Fruit fly (Drosophila melanogaster): Measurements from ENCODE around the gene CG3528.

The CG3528 gene

DNA sequence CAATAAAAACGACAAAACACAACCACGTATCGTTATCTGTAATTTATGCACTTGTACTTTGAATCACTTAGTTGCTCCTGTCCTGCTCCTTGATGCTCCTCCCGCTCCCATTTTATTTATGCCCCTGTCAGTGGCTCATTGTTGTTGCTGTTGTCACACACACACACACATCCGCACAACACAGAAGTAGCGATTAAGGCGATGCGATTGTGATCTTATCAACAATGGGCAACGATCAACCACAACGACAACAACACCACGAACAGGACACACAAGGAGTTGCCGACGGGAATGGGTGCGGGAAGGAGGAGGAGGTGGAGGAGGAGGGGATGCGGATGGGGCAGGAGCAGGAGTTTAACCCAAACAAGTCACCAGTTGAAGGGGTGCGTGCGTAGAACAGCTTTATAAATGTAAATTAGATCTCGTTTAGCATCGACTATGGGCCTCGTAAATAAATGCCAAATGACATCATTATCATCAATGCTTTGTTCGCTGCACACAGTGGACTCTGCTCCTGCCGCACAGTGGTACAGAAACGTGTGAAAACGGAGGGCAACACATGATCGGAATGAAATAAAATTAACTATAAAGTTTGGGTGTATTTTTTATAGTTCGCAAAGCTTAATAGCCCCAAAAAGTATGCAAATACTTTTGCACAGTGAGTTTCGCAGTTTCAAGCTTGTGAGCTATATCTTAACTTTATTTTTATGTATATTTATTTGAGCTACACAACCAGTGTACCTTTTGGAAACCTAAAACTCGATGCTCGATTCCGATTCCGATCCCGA, 33.9 kb downstream of the CG3528 start:
- TF ChIP-seq Ets98B (GFP tag; IDR thresholded peaks at IDR 0.05) (no peak), CG32121 (GFP tag; IDR thresholded peaks at IDR 0.05) (no peak), CG8159 (tag; optimal IDR thresholded peaks at IDR 0.05) (peak; percentile 68), CG34367 (tag; optimal IDR thresholded peaks at IDR 0.05) (peak; percentile 34), Pif1A (GFP tag; optimal IDR thresholded peaks at IDR 0.05) (peak; percentile 3), CG17806 (tag; optimal IDR thresholded peaks at IDR 0.05) (peak; percentile 56), CG9948 (tag; optimal IDR thresholded peaks at IDR 0.05) (peak; percentile 55), CG15710 (tag; optimal IDR thresholded peaks at IDR 0.05) (peak; percentile 53), Snoo (tag; optimal IDR thresholded peaks at IDR 0.05) (peak; percentile 8), D1 (tag; optimal IDR thresholded peaks at IDR 0.05) (peak; percentile 33)

DNA sequence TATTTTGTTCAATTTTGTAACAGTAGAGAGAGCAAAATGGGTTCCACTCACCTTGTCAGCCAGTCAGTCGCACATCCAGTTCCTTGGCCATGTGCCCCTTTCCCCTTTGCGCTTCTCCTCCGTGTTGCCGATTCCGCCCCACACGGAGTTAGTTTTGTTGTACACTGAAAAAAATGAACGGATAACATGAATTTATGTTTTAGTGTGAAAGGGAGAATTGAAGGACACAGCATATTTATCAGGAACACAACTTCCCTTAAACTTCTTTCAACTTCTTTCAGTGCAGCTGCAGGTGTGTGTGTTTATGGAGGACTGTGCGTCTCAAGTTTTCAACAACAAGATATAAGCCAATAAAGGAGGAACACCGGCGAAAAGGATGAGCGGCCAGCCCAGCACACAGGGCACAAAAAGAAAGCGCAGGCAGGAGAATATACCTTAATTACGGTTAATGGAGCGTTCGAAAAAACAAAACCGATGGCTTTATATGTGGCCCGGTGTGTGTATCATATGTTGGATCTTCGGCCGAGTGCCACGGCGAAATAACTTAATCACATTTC, 36.6 kb downstream of the CG3528 start:
- TF ChIP-seq Pif1A (GFP tag; optimal IDR thresholded peaks at IDR 0.05) (peak; percentile 55), gl (tag; optimal IDR thresholded peaks at IDR 0.05) (peak; percentile 48), CG15710 (tag; optimal IDR thresholded peaks at IDR 0.05) (peak; percentile 81), CG14655 (GFP tag; optimal IDR thresholded peaks at IDR 0.05) (peak; percentile 6), EcR (GFP tag; optimal IDR thresholded peaks at IDR 0.05) (no peak), D1 (tag; optimal IDR thresholded peaks at IDR 0.05) (no peak), rn (GFP tag; IDR thresholded peaks at IDR 0.05) (0 out of 2 replicates have a peak, but pooled peaks have one; percentile 4), CG34367 (tag; optimal IDR thresholded peaks at IDR 0.05) (peak; percentile 54), CG10348 (GFP tag; IDR thresholded peaks at IDR 0.05) (no peak), CG13204 (GFP tag; optimal IDR thresholded peaks at IDR 0.05) (peak; percentile 17), CG8159 (tag; optimal IDR thresholded peaks at IDR 0.05) (peak; percentile 77), CG12605 (GFP tag; IDR thresholded peaks at IDR 0.05) (no peak), Pif1B (GFP tag; optimal IDR thresholded peaks at IDR 0.05) (peak; percentile 66), fd96Ca (GFP tag; IDR thresholded peaks at IDR 0.05) (no peak), CG17806 (tag; optimal IDR thresholded peaks at IDR 0.05) (peak; percentile 63), CG4496 (GFP tag; IDR thresholded peaks at IDR 0.05) (0 out of 3 replicates have a peak, but pooled peaks have one; percentile 44), Snoo (tag; optimal IDR thresholded peaks at IDR 0.05) (peak; percentile 48), CG8301 (tag; optimal IDR thresholded peaks at IDR 0.05) (no peak), CG32121 (GFP tag; IDR thresholded peaks at IDR 0.05) (no peak), Ets98B (GFP tag; IDR thresholded peaks at IDR 0.05) (no peak), CG9948 (tag; optimal IDR thresholded peaks at IDR 0.05) (peak; percentile 57)

DNA sequence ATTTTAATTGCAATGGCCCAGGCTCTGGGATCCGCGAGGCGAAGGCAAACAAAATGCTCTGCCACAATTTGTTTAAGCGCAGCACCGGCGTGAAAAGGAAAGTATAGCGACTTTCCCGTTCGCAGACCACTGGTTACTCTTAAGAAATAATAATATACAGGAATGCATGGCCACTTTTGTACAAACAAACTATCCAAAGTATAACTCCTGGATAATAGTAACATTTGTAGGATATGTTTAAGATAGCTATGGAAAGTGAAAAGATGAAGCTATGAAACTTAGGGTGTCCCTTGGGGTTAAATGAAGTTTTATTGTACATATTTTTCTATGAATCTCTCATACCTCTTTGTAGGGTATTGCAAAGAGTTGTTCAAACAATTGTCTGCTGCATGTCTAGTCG, 39.5 kb downstream of the CG3528 start:
- TF ChIP-seq CG10348 (GFP tag; IDR thresholded peaks at IDR 0.05), result no peak
- TF ChIP-seq CG13204 (GFP tag; optimal IDR thresholded peaks at IDR 0.05), result no peak
- TF ChIP-seq D1 (tag; optimal IDR thresholded peaks at IDR 0.05), result no peak
- no peak for TF ChIP-seq CG9948 (tag; optimal IDR thresholded peaks at IDR 0.05)
- no peak for TF ChIP-seq CG15710 (tag; optimal IDR thresholded peaks at IDR 0.05)
- peak; percentile 79 for TF ChIP-seq CG32121 (GFP tag; IDR thresholded peaks at IDR 0.05)
- no peak for TF ChIP-seq Snoo (tag; optimal IDR thresholded peaks at IDR 0.05)
- TF ChIP-seq CG14655 (GFP tag; optimal IDR thresholded peaks at IDR 0.05), result peak; percentile 58
- TF ChIP-seq CG8159 (tag; optimal IDR thresholded peaks at IDR 0.05), result no peak
- TF ChIP-seq CG34367 (tag; optimal IDR thresholded peaks at IDR 0.05), result no peak
- TF ChIP-seq CG17806 (tag; optimal IDR thresholded peaks at IDR 0.05), result no peak
- TF ChIP-seq Ets98B (GFP tag; IDR thresholded peaks at IDR 0.05), result peak; percentile 51
- TF ChIP-seq fd96Ca (GFP tag; IDR thresholded peaks at IDR 0.05), result 0 out of 3 replicates have a peak, but pooled peaks have one; percentile 35
- no peak for TF ChIP-seq Pif1A (GFP tag; optimal IDR thresholded peaks at IDR 0.05)
- TF ChIP-seq EcR (GFP tag; optimal IDR thresholded peaks at IDR 0.05), result no peak
- TF ChIP-seq Pif1B (GFP tag; optimal IDR thresholded peaks at IDR 0.05), result no peak
- TF ChIP-seq rn (GFP tag; IDR thresholded peaks at IDR 0.05), result 0 out of 2 replicates have a peak, but pooled peaks have one; percentile 16
- TF ChIP-seq CG8301 (tag; optimal IDR thresholded peaks at IDR 0.05), result peak; percentile 57
- TF ChIP-seq CG4496 (GFP tag; IDR thresholded peaks at IDR 0.05), result peak; percentile 59; the same call in 1 of the 3 replicates

DNA sequence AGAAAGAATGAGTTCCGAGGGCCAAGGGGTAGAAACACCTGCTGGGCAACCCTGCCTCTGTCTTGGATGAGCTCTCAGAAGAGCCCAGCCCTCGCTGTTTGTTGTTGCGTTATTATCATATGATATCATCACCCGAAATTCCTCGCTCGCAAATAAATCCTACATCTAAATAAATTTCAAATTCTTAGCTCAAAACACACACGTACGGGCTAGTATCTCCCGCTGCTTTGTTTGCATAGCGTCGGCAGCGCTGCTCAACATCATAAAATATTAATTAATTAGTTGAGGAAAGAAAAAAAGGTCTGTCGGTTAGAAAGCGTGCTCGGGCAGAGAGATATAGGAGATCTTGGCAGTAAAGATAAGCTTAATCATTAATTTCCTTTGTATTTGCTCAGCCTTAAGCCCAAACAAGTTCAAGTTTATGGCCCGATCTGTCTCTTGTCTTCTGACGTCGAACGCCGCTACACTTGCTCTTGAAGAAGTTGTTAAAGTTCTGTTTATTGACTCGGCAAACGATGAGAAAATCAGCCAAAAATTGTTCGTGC, 43.9 kb downstream of the CG3528 start:
- TF ChIP-seq rn (GFP tag; IDR thresholded peaks at IDR 0.05), result no peak
- TF ChIP-seq Pif1B (GFP tag; optimal IDR thresholded peaks at IDR 0.05), result no peak
- no peak for TF ChIP-seq CG15710 (tag; optimal IDR thresholded peaks at IDR 0.05)
- TF ChIP-seq CG8301 (tag; optimal IDR thresholded peaks at IDR 0.05), result no peak
- TF ChIP-seq CG4496 (GFP tag; IDR thresholded peaks at IDR 0.05), result no peak

DNA sequence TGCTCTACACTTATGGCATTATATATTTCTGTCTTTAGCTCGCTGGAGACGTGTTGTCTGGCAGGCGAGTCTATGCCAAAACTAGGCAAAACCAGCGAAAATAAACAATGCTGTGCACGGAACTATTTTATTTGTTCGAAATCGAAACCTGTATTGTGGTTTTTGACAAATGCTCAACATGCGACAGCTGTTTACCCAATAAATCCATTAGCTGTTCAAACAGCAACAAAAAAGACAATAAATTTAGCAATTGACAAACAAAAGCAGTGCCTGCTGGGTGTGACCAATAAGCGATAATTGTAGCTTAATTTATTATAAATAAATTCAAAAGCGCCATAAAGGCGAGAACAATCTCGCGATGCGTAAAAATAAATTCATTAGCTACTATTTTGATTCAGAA, 45.1 kb downstream of the CG3528 start:
- TF ChIP-seq Pif1B (GFP tag; optimal IDR thresholded peaks at IDR 0.05), result no peak
- TF ChIP-seq EcR (GFP tag; optimal IDR thresholded peaks at IDR 0.05), result no peak
- no peak for TF ChIP-seq CG17806 (tag; optimal IDR thresholded peaks at IDR 0.05)
- TF ChIP-seq D1 (tag; optimal IDR thresholded peaks at IDR 0.05), result no peak
- no peak for TF ChIP-seq fd96Ca (GFP tag; IDR thresholded peaks at IDR 0.05)
- TF ChIP-seq CG34367 (tag; optimal IDR thresholded peaks at IDR 0.05), result no peak
- no peak for TF ChIP-seq Pif1A (GFP tag; optimal IDR thresholded peaks at IDR 0.05)
- TF ChIP-seq CG13204 (GFP tag; optimal IDR thresholded peaks at IDR 0.05), result no peak
- no peak for TF ChIP-seq CG14655 (GFP tag; optimal IDR thresholded peaks at IDR 0.05)
- no peak for TF ChIP-seq CG32121 (GFP tag; IDR thresholded peaks at IDR 0.05)
- TF ChIP-seq CG10348 (GFP tag; IDR thresholded peaks at IDR 0.05), result no peak
- TF ChIP-seq Snoo (tag; optimal IDR thresholded peaks at IDR 0.05), result no peak
- no peak for TF ChIP-seq rn (GFP tag; IDR thresholded peaks at IDR 0.05)
- no peak for TF ChIP-seq CG15710 (tag; optimal IDR thresholded peaks at IDR 0.05)
- no peak for TF ChIP-seq CG9948 (tag; optimal IDR thresholded peaks at IDR 0.05)
